Worm (Caenorhabditis elegans): ENCODE results near the gene nhr-22.

Gene nhr-22

ce11 chrII:6453341-6453806 lies 3.8 kb upstream of the nhr-22 start, which contains the start of gene atg-16.2:
TSS of gene atg-16.2 (minus strand) at chrII:6453391.
- TF ChIP-seq hlh-11 (tag; optimal IDR thresholded peaks at IDR 0.05) (no peak), nhr-11 (tag; optimal IDR thresholded peaks at IDR 0.05) (peak; percentile 42), rbr-2 (tag; optimal IDR thresholded peaks at IDR 0.05) (peak; percentile 37), daf-19 (GFP tag; conservative IDR thresholded peaks at IDR 0.05) (0 out of 2 replicates have a peak, but pooled peaks have one; percentile 9), T26A8.4 (GFP tag; IDR thresholded peaks at IDR 0.05) (no peak), dpl-1 (GFP tag; optimal IDR thresholded peaks at IDR 0.05) (peak; percentile 54), mxl-3 (GFP tag; optimal IDR thresholded peaks at IDR 0.05) (peak; percentile 91), D1046.2 (GFP tag; IDR thresholded peaks at IDR 0.05) (no peak), ceh-62 (tag; optimal IDR thresholded peaks at IDR 0.05) (no peak), fos-1 (tag; optimal IDR thresholded peaks at IDR 0.05) (no peak), nhr-6 (tag; optimal IDR thresholded peaks at IDR 0.05) (peak; percentile 47), set-16 (GFP tag; IDR thresholded peaks at IDR 0.05) (no peak), hmg-1.1 (GFP tag; IDR thresholded peaks at IDR 0.05) (peak; percentile 46; the same call in 1 of the 2 replicates), hlh-30 (tag; optimal IDR thresholded peaks at IDR 0.05; ENCODE audit: insufficient read depth) (peak; percentile 84), mdl-1 (tag; optimal IDR thresholded peaks at IDR 0.05) (peak in 1 of 2 experiments; percentile 53), zip-11 (GFP tag; IDR thresholded peaks at IDR 0.05) (no peak), T20F7.1 (GFP tag; optimal IDR thresholded peaks at IDR 0.05) (peak; percentile 38), pha-4 (GFP tag; IDR thresholded peaks at IDR 0.05) (no peak), pha-4 (tag; optimal IDR thresholded peaks at IDR 0.05) (peak; percentile 67), lsy-2 (tag; optimal IDR thresholded peaks at IDR 0.05) (peak in 1 of 2 experiments; percentile 83), cey-2 (tag; optimal IDR thresholded peaks at IDR 0.05; ENCODE audit: borderline replicate concordance, insufficient read depth) (no peak), lin-1 (GFP tag; IDR thresholded peaks at IDR 0.05) (no peak), nhr-28 (tag; optimal IDR thresholded peaks at IDR 0.05) (peak; percentile 71), Y48G9A.11 (GFP tag; IDR thresholded peaks at IDR 0.05) (no peak)

- TF ChIP-seq hmg-1.1 (GFP tag; IDR thresholded peaks at IDR 0.05) = no peak
- no peak for TF ChIP-seq snpc-1.2 (GFP tag; IDR thresholded peaks at IDR 0.05)
- no peak for TF ChIP-seq nhr-76 (tag; optimal IDR thresholded peaks at IDR 0.05)
- TF ChIP-seq F37D6.2 (tag; optimal IDR thresholded peaks at IDR 0.05) = no peak
- TF ChIP-seq dve-1 (tag; optimal IDR thresholded peaks at IDR 0.05; ENCODE audit: insufficient read depth) = peak; percentile 40
- no peak for TF ChIP-seq cey-2 (tag; optimal IDR thresholded peaks at IDR 0.05; ENCODE audit: borderline replicate concordance, insufficient read depth)
- no peak for TF ChIP-seq daf-16 (GFP tag; optimal IDR thresholded peaks at IDR 0.05)
- TF ChIP-seq daf-16 (tag; optimal IDR thresholded peaks at IDR 0.05) = peak; percentile 63
- no peak for TF ChIP-seq aha-1 (tag)
- TF ChIP-seq zfp-3 (GFP tag; conservative IDR thresholded peaks at IDR 0.05) = no peak
- TF ChIP-seq lin-39 (tag; optimal IDR thresholded peaks at IDR 0.05) = no peak
- no peak for TF ChIP-seq nhr-77 (tag; optimal IDR thresholded peaks at IDR 0.05)
- TF ChIP-seq pqm-1 (tag; optimal IDR thresholded peaks at IDR 0.05) = peak; percentile 82
- no peak for TF ChIP-seq rbr-2 (tag; optimal IDR thresholded peaks at IDR 0.05)
- peak; percentile 39 for TF ChIP-seq dmd-6 (GFP tag; IDR thresholded peaks at IDR 0.05)
- TF ChIP-seq mxl-2 (GFP tag; conservative IDR thresholded peaks at IDR 0.05) = no peak
- TF ChIP-seq mxl-3 (GFP tag; optimal IDR thresholded peaks at IDR 0.05) = peak; percentile 69
- TF ChIP-seq Y75B8A.6 (GFP tag; IDR thresholded peaks at IDR 0.05) = no peak
- TF ChIP-seq nhr-42 (GFP tag; IDR thresholded peaks at IDR 0.05) = no peak
- TF ChIP-seq vab-7 (GFP tag; IDR thresholded peaks at IDR 0.05) = no peak
- TF ChIP-seq dmd-8 (GFP tag; IDR thresholded peaks at IDR 0.05) = no peak
- no peak for TF ChIP-seq mes-2 (tag; optimal IDR thresholded peaks at IDR 0.05; ENCODE audit: poor library complexity, severe bottlenecking)
- TF ChIP-seq tra-1 (GFP tag; IDR thresholded peaks at IDR 0.05) = no peak
- no peak for TF ChIP-seq R02D3.7 (tag; optimal IDR thresholded peaks at IDR 0.05)
- no peak for TF ChIP-seq ztf-7 (tag; optimal IDR thresholded peaks at IDR 0.05)
- no peak for TF ChIP-seq zip-2 (tag; optimal IDR thresholded peaks at IDR 0.05)
- TF ChIP-seq lin-38 (GFP tag; IDR thresholded peaks at IDR 0.05) = no peak
- no peak for TF ChIP-seq madf-5 (GFP tag; IDR thresholded peaks at IDR 0.05)
- no peak for TF ChIP-seq nhr-102 (tag; optimal IDR thresholded peaks at IDR 0.05)
- no peak for TF ChIP-seq ceh-44 (GFP tag; IDR thresholded peaks at IDR 0.05)
- no peak for TF ChIP-seq unc-39 (tag; optimal IDR thresholded peaks at IDR 0.05)
- no peak for TF ChIP-seq unc-130 (GFP tag; optimal IDR thresholded peaks at IDR 0.05)
These were observed 936 bp downstream of the nhr-22 start for ce11 chrII:6448656-6449055.

Data from whole organism, L4 larva.